Worm (Caenorhabditis elegans): ENCODE measurements around the gene mig-5.

mig-5 gene

DNA sequence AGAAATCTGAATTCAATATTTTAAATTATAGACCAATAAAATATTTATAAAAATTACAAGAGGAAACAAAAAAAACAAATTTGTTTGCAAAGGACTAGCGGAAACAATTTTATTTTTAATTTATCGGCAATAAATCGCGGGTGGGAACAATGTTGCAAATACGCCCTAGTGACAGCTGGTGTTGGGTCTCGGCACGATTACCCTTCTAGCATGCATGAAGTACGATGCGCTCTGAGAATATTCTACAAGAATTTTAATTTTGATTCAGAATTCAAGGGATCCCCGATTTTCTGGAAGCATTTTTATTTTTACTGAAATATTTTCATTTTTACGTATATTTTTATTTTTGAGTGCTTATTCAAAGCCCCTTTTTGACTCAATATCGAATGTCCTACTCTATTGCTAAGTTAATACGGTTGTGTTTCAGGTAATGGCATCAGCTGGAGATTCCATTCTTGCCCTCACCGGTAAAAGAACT is at the start of gene mig-5, which contains the start of gene cct-1 (continued):
- TF ChIP-seq ceh-44 (GFP tag; IDR thresholded peaks at IDR 0.05) (peak; percentile 53; the same call in 1 of the 2 replicates), ceh-62 (tag; optimal IDR thresholded peaks at IDR 0.05) (no peak), nhr-48 (tag; optimal IDR thresholded peaks at IDR 0.05) (peak; percentile 87), madf-5 (GFP tag; IDR thresholded peaks at IDR 0.05) (no peak)

- TF ChIP-seq F44E2.7 (GFP tag; IDR thresholded peaks at IDR 0.05) (no peak), T20F7.1 (GFP tag; optimal IDR thresholded peaks at IDR 0.05) (no peak), ceh-44 (GFP tag; IDR thresholded peaks at IDR 0.05) (no peak), nhr-102 (tag; optimal IDR thresholded peaks at IDR 0.05) (no peak), lin-15B (tag; optimal IDR thresholded peaks at IDR 0.05) (no peak), F37D6.2 (tag; optimal IDR thresholded peaks at IDR 0.05) (no peak), daf-8 (GFP tag; IDR thresholded peaks at IDR 0.05) (no peak), nhr-111 (GFP tag; optimal IDR thresholded peaks at IDR 0.05) (no peak)
Measured at ce11 chrII:8232489-8232888, 47.7 kb upstream of the mig-5 start, which contains the start of gene M110.7. Gene M110.7 (plus strand): TSS chrII:8232789.

- TF ChIP-seq nhr-77 (tag; optimal IDR thresholded peaks at IDR 0.05), result no peak
- no peak for TF ChIP-seq spr-3 (GFP tag; optimal IDR thresholded peaks at IDR 0.05)
- no peak for TF ChIP-seq F37D6.2 (tag; optimal IDR thresholded peaks at IDR 0.05)
- no peak for TF ChIP-seq zip-11 (GFP tag; IDR thresholded peaks at IDR 0.05)
- TF ChIP-seq T26A8.4 (GFP tag; IDR thresholded peaks at IDR 0.05), result no peak
- TF ChIP-seq tra-1 (GFP tag; IDR thresholded peaks at IDR 0.05), result no peak
- TF ChIP-seq fos-1 (tag; optimal IDR thresholded peaks at IDR 0.05), result no peak
- no peak for TF ChIP-seq hif-1 (tag; optimal IDR thresholded peaks at IDR 0.05)
- no peak for TF ChIP-seq egl-43 (GFP tag; IDR thresholded peaks at IDR 0.05)
- no peak for TF ChIP-seq mxl-3 (GFP tag; optimal IDR thresholded peaks at IDR 0.05)
- TF ChIP-seq nhr-48 (tag; optimal IDR thresholded peaks at IDR 0.05), result no peak
- TF ChIP-seq ztf-11 (tag; optimal IDR thresholded peaks at IDR 0.05), result no peak
- TF ChIP-seq Y105C5A.15 (GFP tag; IDR thresholded peaks at IDR 0.05), result no peak
- no peak for TF ChIP-seq saeg-2 (GFP tag; IDR thresholded peaks at IDR 0.05)
- no peak for TF ChIP-seq fkh-10 (GFP tag; optimal IDR thresholded peaks at IDR 0.05)
- TF ChIP-seq vab-7 (GFP tag; IDR thresholded peaks at IDR 0.05), result no peak
- no peak for TF ChIP-seq rbr-2 (tag; optimal IDR thresholded peaks at IDR 0.05)
- TF ChIP-seq aly-2 (tag; optimal IDR thresholded peaks at IDR 0.05), result no peak
- no peak for TF ChIP-seq lin-13 (GFP tag; optimal IDR thresholded peaks at IDR 0.05)
- no peak for TF ChIP-seq F49E8.2 (tag; optimal IDR thresholded peaks at IDR 0.05; ENCODE audit: borderline replicate concordance)
Measured at ce11 chrII:8230976-8231375, 46.2 kb upstream of the mig-5 start, which contains the start of gene M110.9. Gene M110.9 (plus strand): TSS chrII:8231276.

ce11 chrII:8226475-8226874 is 41.7 kb upstream of the mig-5 start:
- peak; percentile 64 for TF ChIP-seq dmd-6 (GFP tag; IDR thresholded peaks at IDR 0.05)
- TF ChIP-seq ceh-32 (tag; optimal IDR thresholded peaks at IDR 0.05; ENCODE audit: poor library complexity), result no peak
- TF ChIP-seq hlh-30 (tag; optimal IDR thresholded peaks at IDR 0.05; ENCODE audit: insufficient read depth), result peak; percentile 50
- peak; percentile 81 for TF ChIP-seq dve-1 (tag; optimal IDR thresholded peaks at IDR 0.05; ENCODE audit: insufficient read depth)
- no peak for TF ChIP-seq nhr-76 (tag; optimal IDR thresholded peaks at IDR 0.05)
- no peak for TF ChIP-seq fkh-10 (GFP tag; optimal IDR thresholded peaks at IDR 0.05)
- TF ChIP-seq jun-1 (tag; optimal IDR thresholded peaks at IDR 0.05), result no peak
- no peak for TF ChIP-seq daf-8 (GFP tag; IDR thresholded peaks at IDR 0.05)
- peak; percentile 52 for TF ChIP-seq nhr-28 (tag; optimal IDR thresholded peaks at IDR 0.05)
- peak; percentile 23 for TF ChIP-seq mep-1 (tag; optimal IDR thresholded peaks at IDR 0.05)
- TF ChIP-seq pqm-1 (tag; optimal IDR thresholded peaks at IDR 0.05), result peak; percentile 48
- peak in 1 of 2 experiments; percentile 23 for TF ChIP-seq lsy-2 (tag; optimal IDR thresholded peaks at IDR 0.05)
- no peak for TF ChIP-seq F37D6.2 (tag; optimal IDR thresholded peaks at IDR 0.05)
- no peak for TF ChIP-seq daf-16 (GFP tag; optimal IDR thresholded peaks at IDR 0.05)
- TF ChIP-seq daf-16 (tag; optimal IDR thresholded peaks at IDR 0.05), result peak; percentile 76
- TF ChIP-seq hlh-11 (tag; optimal IDR thresholded peaks at IDR 0.05), result peak; percentile 51
- no peak for TF ChIP-seq ces-1 (GFP tag; optimal IDR thresholded peaks at IDR 0.05)
- no peak for TF ChIP-seq fos-1 (tag; optimal IDR thresholded peaks at IDR 0.05)
- 0 out of 2 replicates have a peak, but pooled peaks have one; percentile 13 for TF ChIP-seq lin-1 (GFP tag; IDR thresholded peaks at IDR 0.05)
- no peak for TF ChIP-seq cey-2 (tag; optimal IDR thresholded peaks at IDR 0.05; ENCODE audit: borderline replicate concordance, insufficient read depth)
- peak; percentile 29; the same call in 1 of the 2 replicates for TF ChIP-seq pha-4 (GFP tag; IDR thresholded peaks at IDR 0.05)
- TF ChIP-seq pha-4 (tag; optimal IDR thresholded peaks at IDR 0.05), result peak; percentile 37

Measured in whole organism, L4 larva.